Fruit fly (Drosophila melanogaster) whole organism, prepupa: ENCODE data around the gene be.

Source experiments
- CG10631 ChIP-seq: fragments of 200-800 bp; sonication (Bioruptor generic); optimal IDR thresholded peaks from 2 replicates; lab custom pipeline; 2016; ENCODE audit warnings: missing biosample characterization, missing genetic modification characterization
- CG34406 ChIP-seq: fragments of 200-800 bp; sonication (Bioruptor generic); optimal IDR thresholded peaks from 3 replicates; lab custom pipeline; 2016; ENCODE audit warnings: missing biosample characterization, missing genetic modification characterization
- CG7368 ChIP-seq: fragments of 200-800 bp; sonication (Bioruptor generic); optimal IDR thresholded peaks from 3 replicates; lab custom pipeline; 2016; ENCODE audit warnings: missing biosample characterization, missing genetic modification characterization
- dsx ChIP-seq: fragments of 200-800 bp; optimal IDR thresholded peaks from 3 replicates; lab custom pipeline; 2019; ENCODE audit warnings: missing biosample characterization, mild to moderate bottlenecking, missing genetic modification characterization, moderate library complexity; ENCODE audit not compliant: poor library complexity, severe bottlenecking

DNA sequence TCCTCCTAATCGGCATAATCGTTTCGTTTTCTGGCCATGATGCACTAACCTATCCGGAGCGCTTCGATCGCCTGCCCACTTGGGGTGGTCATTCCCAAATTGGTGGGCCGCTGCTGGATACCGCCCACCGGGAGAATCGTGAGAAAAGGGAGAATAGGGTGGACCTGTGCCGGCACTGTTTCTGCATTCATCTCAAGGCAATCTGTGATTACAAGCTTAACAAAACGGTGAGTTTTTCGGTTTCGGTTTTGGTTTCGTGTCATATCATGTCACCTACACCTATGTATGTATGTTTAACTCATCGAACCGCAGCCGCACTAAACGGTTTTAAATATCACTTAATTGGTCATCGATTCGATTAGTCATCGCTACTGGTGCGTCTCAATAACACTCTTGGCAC lies 492 bp downstream of the be start:
- no peak for TF ChIP-seq CG10631
- TF ChIP-seq CG34406 (GFP tag; lab: Kevin White, UChicago), result no peak
- TF ChIP-seq dsx (GFP tag; lab: Kevin White, UChicago), result no peak
- TF ChIP-seq CG7368 (GFP tag; lab: Kevin White, UChicago), result no peak
